Worm (Caenorhabditis elegans) whole organism, L1 larva: ENCODE results near the gene lgc-44.
A peak's percentile ranks its signal among the peaks of the same experiment; 100 is the strongest.

Experiments
- elt-3 ChIP-seq, 6 experiments: fragments of 150-350 bp in 1 of 6; sonication (generic microtip); optimal IDR thresholded peaks; 2 replicates each; lab custom pipeline; 2017 to 2018; ENCODE audit warnings: missing biosample characterization in 6 of 6, missing genetic modification characterization in 6 of 6, inconsistent platforms in 1 of 6
- fkh-10 ChIP-seq: sonication (generic microtip); optimal IDR thresholded peaks from 2 replicates; lab custom pipeline; 2017; ENCODE audit warnings: missing biosample characterization, missing genetic modification reagents, missing genetic modification characterization
- irx-1 ChIP-seq: sonication (generic microtip); optimal IDR thresholded peaks from 2 replicates; lab custom pipeline; 2016; ENCODE audit warnings: missing genetic modification characterization, missing compliant biosample characterization
- jun-1 ChIP-seq: fragments of 150-350 bp; optimal IDR thresholded peaks from 2 replicates; lab custom pipeline; 2014; ENCODE audit warnings: missing biosample characterization, missing genetic modification reagents, missing genetic modification characterization
- lin-13 ChIP-seq: fragments of 150-350 bp; optimal IDR thresholded peaks from 2 replicates; lab custom pipeline; 2014; ENCODE audit warnings: missing biosample characterization, missing genetic modification reagents, missing genetic modification characterization
- nhr-76 ChIP-seq: sonication (generic microtip); optimal IDR thresholded peaks from 2 replicates; lab custom pipeline; 2017; ENCODE audit warnings: missing biosample characterization, missing genetic modification characterization
- nhr-77 ChIP-seq: fragments of 150-350 bp; optimal IDR thresholded peaks from 2 replicates; lab custom pipeline; 2014; ENCODE audit warnings: missing biosample characterization, missing genetic modification characterization
- pag-3 ChIP-seq: sonication (generic microtip); optimal IDR thresholded peaks from 2 replicates; lab custom pipeline; 2017; ENCODE audit warnings: missing genetic modification characterization, mild to moderate bottlenecking, missing compliant biosample characterization, antibody characterized with exemption, borderline replicate concordance; ENCODE audit not compliant: insufficient read depth
- pqm-1 ChIP-seq: sonication (generic microtip); optimal IDR thresholded peaks from 3 replicates; lab custom pipeline; 2017; ENCODE audit warnings: missing biosample characterization, missing genetic modification characterization
- skn-1 ChIP-seq: fragments of 150-350 bp; optimal IDR thresholded peaks from 2 replicates; lab custom pipeline; 2014; ENCODE audit warnings: missing biosample characterization, missing genetic modification characterization
- sptf-1 ChIP-seq: fragments of 150-350 bp; optimal IDR thresholded peaks from 2 replicates; lab custom pipeline; 2014; ENCODE audit warnings: missing biosample characterization, missing genetic modification characterization
- unc-86 ChIP-seq: sonication (generic microtip); optimal IDR thresholded peaks from 2 replicates; lab custom pipeline; 2016; ENCODE audit warnings: missing genetic modification characterization, missing compliant biosample characterization

DNA sequence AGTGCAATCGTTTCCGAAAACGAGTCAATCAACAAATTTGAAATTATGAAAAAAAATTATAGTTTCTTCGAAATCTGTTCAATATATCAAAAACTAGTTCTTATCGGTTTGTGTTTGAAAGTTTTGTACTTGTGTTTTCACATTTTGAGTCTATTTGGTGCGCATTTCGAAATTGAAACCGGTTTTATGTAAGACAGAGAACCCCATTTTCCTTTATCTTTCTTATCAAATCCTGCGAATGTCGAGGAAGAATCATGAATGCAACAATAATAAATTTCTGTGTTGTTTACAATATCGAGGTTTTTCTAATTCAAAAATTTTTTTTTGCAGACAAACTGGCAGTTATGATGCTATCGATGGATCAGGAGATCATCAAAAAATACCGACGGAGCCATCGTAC lies 10.5 kb upstream of the lgc-44 start:
- TF ChIP-seq skn-1 (tag; lab: Kevin White, UChicago), result no peak
- TF ChIP-seq fkh-10 (GFP tag; lab: Kevin White, UChicago), result no peak
- TF ChIP-seq pag-3 (tag; lab: Kevin White, UChicago), result no peak
- no peak for TF ChIP-seq unc-86 (tag; lab: Kevin White, UChicago)
- no peak for TF ChIP-seq jun-1 (tag; lab: Kevin White, UChicago)
- no peak for TF ChIP-seq nhr-77 (tag; lab: Kevin White, UChicago)
- no peak for TF ChIP-seq irx-1
- TF ChIP-seq pqm-1 (tag; lab: Kevin White, UChicago), result no peak
- TF ChIP-seq lin-13 (GFP tag; lab: Kevin White, UChicago), result no peak
- TF ChIP-seq nhr-76 (tag; lab: Kevin White, UChicago), result no peak
- peak in 4 of 6 experiments; percentile 20 to 93 (median 28) for TF ChIP-seq elt-3 (tag; optimal IDR thresholded peaks at IDR 0.05; lab: Kevin White, UChicago)
- no peak for TF ChIP-seq sptf-1
